Worm (Caenorhabditis elegans) whole organism, young adult: ENCODE measurements around the gene C45G9.6.

Source experiments
- B0261.1 ChIP-seq: sonication (generic microtip); optimal IDR thresholded peaks from 2 replicates; lab custom pipeline; 2016; ENCODE audit warnings: mild to moderate bottlenecking, missing genetic modification characterization, moderate library complexity, missing compliant biosample characterization
- B0336.3 ChIP-seq: fragments of 200-800 bp; sonication (Bioruptor generic); IDR thresholded peaks from 2 replicates; pipeline ENCODE4 v1.3.6; 2022; ENCODE audit warnings: missing genetic modification characterization, missing compliant biosample characterization
- F22D6.2 ChIP-seq: sonication (generic microtip); optimal IDR thresholded peaks from 2 replicates; lab custom pipeline; 2016; ENCODE audit warnings: mild to moderate bottlenecking, missing genetic modification characterization, missing compliant biosample characterization
- F23B12.7 ChIP-seq: sonication (generic microtip); optimal IDR thresholded peaks from 2 replicates; lab custom pipeline; 2017; ENCODE audit warnings: missing genetic modification characterization, mild to moderate bottlenecking, missing compliant biosample characterization, antibody characterized with exemption, moderate library complexity; ENCODE audit not compliant: insufficient read depth
- F33H1.4 ChIP-seq: fragments of 200-800 bp; sonication (Bioruptor generic); IDR thresholded peaks from 2 replicates; pipeline ENCODE4 v1.3.6; 2022; ENCODE audit warnings: missing genetic modification reagents, missing genetic modification characterization, missing compliant biosample characterization
- F55B11.4 ChIP-seq: sonication (generic microtip); optimal IDR thresholded peaks from 2 replicates; lab custom pipeline; 2016; ENCODE audit warnings: missing compliant biosample characterization, missing genetic modification characterization, borderline replicate concordance; ENCODE audit not compliant: insufficient read depth
- Y79H2A.3 ChIP-seq: fragments of 200-800 bp; sonication (Bioruptor generic); conservative IDR thresholded peaks from 2 replicates; pipeline ENCODE4 v1.3.6; 2022; ENCODE audit warnings: missing genetic modification reagents, missing genetic modification characterization, missing compliant biosample characterization
- aptf-3 ChIP-seq: fragments of 200-800 bp; sonication (Bioruptor generic); IDR thresholded peaks from 2 replicates; pipeline ENCODE4 v1.3.6; 2022; ENCODE audit warnings: missing genetic modification characterization, missing compliant biosample characterization
- attf-3 ChIP-seq: fragments of 200-800 bp; sonication (Bioruptor generic); conservative IDR thresholded peaks from 2 replicates; pipeline ENCODE4 v1.3.6; 2022; ENCODE audit warnings: missing genetic modification reagents, missing genetic modification characterization, missing compliant biosample characterization
- cebp-1 ChIP-seq, 2 experiments: fragments of 200-800 bp in 1 of 2; sonication (Bioruptor generic) in 1 of 2; sonication (generic microtip) in 1 of 2; IDR thresholded peaks in 1 of 2; optimal IDR thresholded peaks in 1 of 2; 2 replicates each; pipeline versions ENCODE4 v1.3.6 to Lab custom; 2017 to 2022; ENCODE audit warnings: missing compliant biosample characterization in 2 of 2, missing genetic modification characterization in 2 of 2, mild to moderate bottlenecking in 1 of 2, missing genetic modification reagents in 1 of 2, moderate library complexity in 1 of 2
- chd-7 ChIP-seq: sonication (generic microtip); optimal IDR thresholded peaks from 2 replicates; lab custom pipeline; 2016; ENCODE audit warnings: mild to moderate bottlenecking, missing genetic modification characterization, moderate library complexity, missing compliant biosample characterization
- die-1 ChIP-seq: sonication (generic microtip); optimal IDR thresholded peaks from 2 replicates; lab custom pipeline; 2016; ENCODE audit warnings: missing genotype, mild to moderate bottlenecking, missing genetic modification characterization, missing compliant biosample characterization
- dox-1 ChIP-seq: fragments of 200-800 bp; sonication (Bioruptor generic); IDR thresholded peaks from 2 replicates; pipeline ENCODE4 v1.3.6; 2022; ENCODE audit warnings: missing genetic modification reagents, missing genetic modification characterization, missing compliant biosample characterization
- efl-1 ChIP-seq: fragments of 150-350 bp; optimal IDR thresholded peaks from 2 replicates; lab custom pipeline; 2014; ENCODE audit warnings: missing biosample characterization, missing genetic modification reagents, missing genetic modification characterization
- ets-4 ChIP-seq: fragments of 200-800 bp; sonication (Bioruptor generic); optimal IDR thresholded peaks from 2 replicates; lab custom pipeline; 2018; ENCODE audit warnings: mild to moderate bottlenecking, missing genetic modification characterization, missing compliant biosample characterization
- fkh-3 ChIP-seq: sonication (generic microtip); optimal IDR thresholded peaks from 2 replicates; lab custom pipeline; 2016; ENCODE audit warnings: mild to moderate bottlenecking, missing genetic modification characterization, missing compliant biosample characterization
- him-1 ChIP-seq: sonication (generic microtip); optimal IDR thresholded peaks from 2 replicates; lab custom pipeline; 2016; ENCODE audit warnings: missing genotype, missing genetic modification reagents, missing genetic modification characterization, missing compliant biosample characterization
- hmg-1.2 ChIP-seq: fragments of 200-800 bp; sonication (Bioruptor generic); IDR thresholded peaks from 2 replicates; pipeline ENCODE4 v1.3.6; 2022; ENCODE audit warnings: missing genetic modification reagents, missing genetic modification characterization, missing compliant biosample characterization
- hmg-20 ChIP-seq: fragments of 200-800 bp; sonication (Bioruptor generic); IDR thresholded peaks from 2 replicates; pipeline ENCODE4 v1.3.6; 2022; ENCODE audit warnings: missing genetic modification reagents, missing genetic modification characterization, missing compliant biosample characterization
- lag-1 ChIP-seq: fragments of 200-800 bp; sonication (Bioruptor generic); IDR thresholded peaks from 2 replicates; pipeline ENCODE4 v1.3.6; 2022; ENCODE audit warnings: missing genetic modification reagents, missing genetic modification characterization, missing compliant biosample characterization
- lin-54 ChIP-seq: fragments of 200-800 bp; sonication (Bioruptor generic); optimal IDR thresholded peaks from 2 replicates; lab custom pipeline; 2018; ENCODE audit warnings: mild to moderate bottlenecking, missing genetic modification characterization, missing compliant biosample characterization
- lir-1 ChIP-seq: fragments of 200-800 bp; sonication (Bioruptor generic); conservative IDR thresholded peaks from 2 replicates; pipeline ENCODE4 v1.3.6; 2022; ENCODE audit warnings: missing genetic modification reagents, missing genetic modification characterization, missing compliant biosample characterization
- lsl-1 ChIP-seq: fragments of 200-800 bp; sonication (Bioruptor generic); optimal IDR thresholded peaks from 2 replicates; lab custom pipeline; 2018; ENCODE audit warnings: mild to moderate bottlenecking, missing genetic modification characterization, moderate library complexity, missing compliant biosample characterization
- madf-6 ChIP-seq: fragments of 200-800 bp; sonication (Bioruptor generic); IDR thresholded peaks from 2 replicates; pipeline ENCODE4 v1.3.6; 2022; ENCODE audit warnings: missing genetic modification reagents, missing genetic modification characterization, missing compliant biosample characterization
- nfya-2 ChIP-seq: fragments of 200-800 bp; sonication (Bioruptor generic); IDR thresholded peaks from 2 replicates; pipeline ENCODE4 v1.3.6; 2022; ENCODE audit warnings: missing genetic modification reagents, missing genetic modification characterization, missing compliant biosample characterization
- nhr-80 ChIP-seq: sonication (generic microtip); optimal IDR thresholded peaks from 2 replicates; lab custom pipeline; 2016; ENCODE audit warnings: missing genetic modification characterization, missing compliant biosample characterization
- nhr-90 ChIP-seq: sonication (generic microtip); optimal IDR thresholded peaks from 2 replicates; lab custom pipeline; 2016; ENCODE audit warnings: missing genotype, mild to moderate bottlenecking, missing genetic modification characterization, missing compliant biosample characterization
- snpc-1.1 ChIP-seq: sonication (generic microtip); optimal IDR thresholded peaks from 2 replicates; lab custom pipeline; 2017; ENCODE audit warnings: missing genetic modification characterization, mild to moderate bottlenecking, missing compliant biosample characterization, antibody characterized with exemption, moderate library complexity, missing genotype, missing genetic modification reagents; ENCODE audit not compliant: insufficient read depth
- snpc-4 ChIP-seq, 5 experiments: fragments of 150-350 bp in 1 of 5; sonication (generic microtip) in 4 of 5; optimal IDR thresholded peaks; 2 replicates each; lab custom pipeline; 2014 to 2018; ENCODE audit warnings: missing genetic modification characterization in 5 of 5, missing biosample characterization in 3 of 5, antibody characterized with exemption in 2 of 5, mild to moderate bottlenecking in 2 of 5, missing compliant biosample characterization in 2 of 5, missing genotype in 2 of 5, moderate library complexity in 2 of 5, missing genetic modification reagents in 1 of 5
- somi-1 ChIP-seq: fragments of 200-800 bp; sonication (Bioruptor generic); optimal IDR thresholded peaks from 2 replicates; lab custom pipeline; 2018; ENCODE audit warnings: mild to moderate bottlenecking, missing genetic modification characterization, missing compliant biosample characterization
- xnd-1 ChIP-seq: sonication (generic microtip); optimal IDR thresholded peaks from 2 replicates; lab custom pipeline; 2016; ENCODE audit warnings: missing genotype, missing genetic modification reagents, missing genetic modification characterization, missing compliant biosample characterization
- zfh-2 ChIP-seq: fragments of 200-800 bp; sonication (Bioruptor generic); conservative IDR thresholded peaks from 2 replicates; pipeline ENCODE4 v1.3.6; 2022; ENCODE audit warnings: missing genetic modification reagents, missing genetic modification characterization, missing compliant biosample characterization
- ztf-22 ChIP-seq: fragments of 200-800 bp; sonication (Bioruptor generic); optimal IDR thresholded peaks from 2 replicates; lab custom pipeline; 2018; ENCODE audit warnings: mild to moderate bottlenecking, missing genetic modification characterization, moderate library complexity, missing compliant biosample characterization

C45G9.6 gene

ce11 chrIII:5044709-5045108, 8.5 kb downstream of the C45G9.6 start, which contains the start of gene C45G9.14:
Gene C45G9.14 (plus strand): TSS chrIII:5045009.
- TF ChIP-seq die-1 (tag; lab: Kevin White, UChicago) (no peak), Y79H2A.3 (GFP tag; lab: Robert Waterston, UW) (no peak), F22D6.2 (tag; lab: Kevin White, UChicago) (no peak), lag-1 (GFP tag; lab: Robert Waterston, UW) (no peak), efl-1 (GFP tag; lab: Kevin White, UChicago) (no peak), aptf-3 (GFP tag; lab: Robert Waterston, UW) (no peak), lir-1 (GFP tag; lab: Robert Waterston, UW) (no peak), nhr-90 (tag; lab: Kevin White, UChicago) (no peak), hmg-20 (no peak), cebp-1 (GFP tag; IDR thresholded peaks at IDR 0.05; lab: Robert Waterston, UW) (no peak), cebp-1 (tag; optimal IDR thresholded peaks at IDR 0.05; lab: Kevin White, UChicago) (no peak), B0336.3 (GFP tag; lab: Robert Waterston, UW) (no peak), attf-3 (GFP tag; lab: Robert Waterston, UW) (no peak), nfya-2 (GFP tag; lab: Robert Waterston, UW) (no peak), dox-1 (no peak), snpc-4 (GFP tag; optimal IDR thresholded peaks at IDR 0.05; lab: Kevin White, UChicago) (no peak), snpc-4 (tag; optimal IDR thresholded peaks at IDR 0.05; lab: Kevin White, UChicago) (no peak), snpc-1.1 (tag; lab: Kevin White, UChicago) (no peak), ztf-22 (GFP tag; lab: Kevin White, UChicago) (no peak)

- TF ChIP-seq snpc-4 (GFP tag; optimal IDR thresholded peaks at IDR 0.05; lab: Kevin White, UChicago) (no peak), snpc-4 (tag; optimal IDR thresholded peaks at IDR 0.05; lab: Kevin White, UChicago) (peak in 1 of 4 experiments; percentile 49), hmg-1.2 (peak; percentile 20; the same call in 1 of the 2 replicates), nhr-80 (tag; lab: Kevin White, UChicago) (peak; percentile 90), ets-4 (peak; percentile 36), somi-1 (no peak)
These were observed 10.9 kb downstream of the C45G9.6 start, which contains the start of gene txbp-3 for ce11 chrIII:5047175-5047574. Gene txbp-3 (minus strand): TSS chrIII:5047459.

ce11 chrIII:5047740-5048139, 11.5 kb downstream of the C45G9.6 start, which contains the start of gene C45G9.5:
Gene C45G9.5 (plus strand): TSS chrIII:5048117.
- TF ChIP-seq xnd-1 (peak; percentile 85), him-1 (tag; lab: Kevin White, UChicago) (peak; percentile 18), zfh-2 (GFP tag; lab: Robert Waterston, UW) (no peak), lin-54 (GFP tag; lab: Kevin White, UChicago) (peak; percentile 82), F55B11.4 (no peak), F33H1.4 (GFP tag; lab: Robert Waterston, UW) (peak; percentile 86), efl-1 (GFP tag; lab: Kevin White, UChicago) (peak; percentile 8), fkh-3 (tag; lab: Kevin White, UChicago) (no peak), madf-6 (GFP tag; lab: Robert Waterston, UW) (peak; percentile 90), lsl-1 (GFP tag; lab: Kevin White, UChicago) (peak; percentile 91)
- TF ChIP-seq, all 124 proteins: peak for 7

- TF ChIP-seq aptf-3 (GFP tag; lab: Robert Waterston, UW) (no peak), F23B12.7 (tag; lab: Kevin White, UChicago) (no peak), chd-7 (no peak), B0261.1 (no peak)
These were observed 15.7 kb downstream of the C45G9.6 start, which contains the start of gene C45G9.15 for ce11 chrIII:5051949-5052348. Gene C45G9.15 (minus strand): TSS chrIII:5052049.
